Fruit fly (Drosophila melanogaster): ENCODE data around the gene Septin2.

DNA sequence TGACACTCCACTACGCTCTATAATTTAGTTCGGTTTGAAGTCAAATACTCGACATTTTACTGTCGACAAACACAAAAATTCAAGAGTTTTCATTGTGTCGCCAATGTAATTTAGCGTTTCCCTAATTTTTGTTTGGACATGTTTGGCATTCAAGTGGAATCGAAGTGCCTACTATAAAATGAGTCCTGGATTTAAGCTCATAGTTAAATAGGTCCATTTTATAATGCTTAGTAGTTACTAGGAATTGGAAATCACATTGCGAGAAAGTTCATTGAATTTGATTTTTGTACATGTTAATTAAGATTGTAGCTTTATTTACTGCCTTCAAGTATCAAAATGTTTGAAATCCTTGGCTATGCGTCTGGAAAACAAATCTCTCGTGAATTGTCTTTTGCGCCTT is 33.9 kb downstream of the Septin2 start, which contains the start of gene att-ORFB:
- TF ChIP-seq Dll (optimal IDR thresholded peaks at IDR 0.05) (no peak), CG8478 (optimal IDR thresholded peaks at IDR 0.05) (no peak), pan (optimal IDR thresholded peaks at IDR 0.05) (no peak), usp (GFP tag; optimal IDR thresholded peaks at IDR 0.05) (no peak), EcR (GFP tag; optimal IDR thresholded peaks at IDR 0.05) (no peak), psq (optimal IDR thresholded peaks at IDR 0.05) (no peak)

Data from whole organism.